Fruit fly (Drosophila melanogaster) whole organism, embryonic: ENCODE results near the gene CG46304.

ENCODE experiments used
- Ada2b ChIP-seq: fragments of 200-800 bp; sonication (Bioruptor generic); IDR thresholded peaks from 2 replicates; pipeline ENCODE4 v1.3.6; 2022; ENCODE audit warnings: missing biosample characterization, missing genetic modification characterization
- Aef1 ChIP-seq: fragments of 200-800 bp; sonication (Bioruptor generic); IDR thresholded peaks from 3 replicates; pipeline ENCODE4 v1.3.6; 2022; ENCODE audit warnings: missing biosample characterization, missing genetic modification characterization
- B-H2 ChIP-seq: fragments of 200-800 bp; sonication (Bioruptor generic); optimal IDR thresholded peaks from 2 replicates; lab custom pipeline; 2018; ENCODE audit warnings: missing biosample characterization, mild to moderate bottlenecking, missing genetic modification characterization
- CG10147 ChIP-seq: fragments of 200-800 bp; sonication (Bioruptor generic); optimal IDR thresholded peaks from 2 replicates; lab custom pipeline; 2019; ENCODE audit warnings: missing biosample characterization, mild to moderate bottlenecking, missing genetic modification characterization, moderate library complexity
- CG1024 ChIP-seq: fragments of 200-800 bp; sonication (Bioruptor generic); IDR thresholded peaks from 2 replicates; pipeline ENCODE4 v1.3.6; 2022; ENCODE audit warnings: missing biosample characterization, missing genetic modification characterization
- CG15479 ChIP-seq: fragments of 200-800 bp; sonication (Bioruptor generic); optimal IDR thresholded peaks from 3 replicates; lab custom pipeline; 2019; ENCODE audit warnings: missing biosample characterization, mild to moderate bottlenecking, missing genetic modification characterization, moderate library complexity
- CG1602 ChIP-seq: fragments of 200-800 bp; sonication (Bioruptor generic); optimal IDR thresholded peaks from 3 replicates; lab custom pipeline; 2016; ENCODE audit warnings: missing biosample characterization, missing genetic modification characterization
- CG16813 ChIP-seq: fragments of 200-800 bp; sonication (Bioruptor generic); IDR thresholded peaks from 3 replicates; pipeline ENCODE4 v1.3.6; 2022; ENCODE audit warnings: missing biosample characterization, missing genetic modification characterization; ENCODE audit not compliant: partially characterized antibody
- CG17912 ChIP-seq: fragments of 200-800 bp; sonication (Bioruptor generic); optimal IDR thresholded peaks from 2 replicates; lab custom pipeline; 2018; ENCODE audit warnings: missing biosample characterization, mild to moderate bottlenecking, missing genetic modification characterization
- CG5245 ChIP-seq: fragments of 200-800 bp; sonication (Bioruptor generic); optimal IDR thresholded peaks from 3 replicates; lab custom pipeline; 2016; ENCODE audit warnings: missing biosample characterization, missing genetic modification characterization
- CG6654 ChIP-seq: fragments of 200-800 bp; sonication (Bioruptor generic); optimal IDR thresholded peaks from 2 replicates; lab custom pipeline; 2017; ENCODE audit warnings: missing biosample characterization, mild to moderate bottlenecking, missing genetic modification characterization
- CG6765 ChIP-seq: fragments of 200-800 bp; sonication (Bioruptor generic); optimal IDR thresholded peaks from 3 replicates; lab custom pipeline; 2017; ENCODE audit warnings: missing biosample characterization, mild to moderate bottlenecking, missing genetic modification characterization
- CG7271 ChIP-seq: fragments of 200-800 bp; sonication (Bioruptor generic); optimal IDR thresholded peaks from 2 replicates; lab custom pipeline; 2018; ENCODE audit warnings: missing biosample characterization, mild to moderate bottlenecking, missing genetic modification characterization, moderate library complexity
- CG7556 ChIP-seq: fragments of 200-800 bp; sonication (Bioruptor generic); optimal IDR thresholded peaks from 2 replicates; lab custom pipeline; 2017; ENCODE audit warnings: missing biosample characterization, mild to moderate bottlenecking, missing genetic modification characterization
- CG7963 ChIP-seq: fragments of 200-800 bp; sonication (Bioruptor generic); IDR thresholded peaks from 3 replicates; pipeline ENCODE4 v1.3.6; 2022; ENCODE audit warnings: missing biosample characterization, missing genetic modification characterization; ENCODE audit not compliant: partially characterized antibody
- CG8089 ChIP-seq: fragments of 200-800 bp; sonication (Bioruptor generic); optimal IDR thresholded peaks from 3 replicates; lab custom pipeline; 2016; ENCODE audit warnings: missing biosample characterization, missing genetic modification characterization
- CG8944 ChIP-seq: fragments of 200-800 bp; sonication (Bioruptor generic); optimal IDR thresholded peaks from 3 replicates; lab custom pipeline; 2016; ENCODE audit warnings: missing biosample characterization, missing genetic modification characterization
- CG9215 ChIP-seq: fragments of 200-800 bp; sonication (Bioruptor generic); IDR thresholded peaks from 2 replicates; pipeline ENCODE4 v1.3.6; 2022; ENCODE audit warnings: missing biosample characterization, missing genetic modification characterization
- CG9932 ChIP-seq: fragments of 200-800 bp; sonication (Bioruptor generic); IDR thresholded peaks from 2 replicates; pipeline ENCODE4 v1.3.6; 2022; ENCODE audit warnings: missing biosample characterization, missing genetic modification characterization
- CkIIα-i1 ChIP-seq: fragments of 200-800 bp; sonication (Bioruptor generic); IDR thresholded peaks from 2 replicates; pipeline ENCODE4 v1.3.6; 2022; ENCODE audit warnings: missing biosample characterization, missing genetic modification characterization
- Ets65A ChIP-seq: fragments of 200-800 bp; sonication (Bioruptor generic); peaks from one replicate; lab custom pipeline; 2016; ENCODE audit warnings: missing biosample characterization, missing genetic modification characterization
- Hmx ChIP-seq: fragments of 200-800 bp; sonication (Bioruptor generic); optimal IDR thresholded peaks from 2 replicates; lab custom pipeline; 2016; ENCODE audit warnings: missing biosample characterization, missing genetic modification characterization
- Lhr ChIP-seq: fragments of 200-800 bp; sonication (Bioruptor generic); optimal IDR thresholded peaks from 3 replicates; lab custom pipeline; 2017; ENCODE audit warnings: mild to moderate bottlenecking, missing biosample characterization, missing genetic modification reagents, missing genetic modification characterization
- MTF-1 ChIP-seq: fragments of 200-800 bp; sonication (Bioruptor generic); optimal IDR thresholded peaks from 2 replicates; lab custom pipeline; 2018; ENCODE audit warnings: missing biosample characterization, mild to moderate bottlenecking, missing genetic modification characterization, borderline replicate concordance
- Max ChIP-seq: fragments of 200-800 bp; sonication (Bioruptor generic); optimal IDR thresholded peaks from 2 replicates; lab custom pipeline; 2016; ENCODE audit warnings: missing biosample characterization, mild to moderate bottlenecking, missing genetic modification characterization
- Mes4 ChIP-seq: fragments of 200-800 bp; sonication (Bioruptor generic); optimal IDR thresholded peaks from 2 replicates; lab custom pipeline; 2016; ENCODE audit warnings: missing biosample characterization, missing genetic modification characterization
- Nf-YA ChIP-seq: fragments of 200-800 bp; sonication (Bioruptor generic); IDR thresholded peaks from 2 replicates; pipeline ENCODE4 v1.3.6; 2022; ENCODE audit warnings: missing biosample characterization, missing genetic modification characterization
- Sox100B ChIP-seq: fragments of 200-800 bp; sonication (Bioruptor generic); optimal IDR thresholded peaks from 3 replicates; lab custom pipeline; 2018; ENCODE audit warnings: missing biosample characterization, mild to moderate bottlenecking, missing genetic modification characterization
- az2 ChIP-seq: fragments of 200-800 bp; sonication (Bioruptor generic); optimal IDR thresholded peaks from 3 replicates; lab custom pipeline; 2016; ENCODE audit warnings: missing biosample characterization, missing genetic modification characterization
- en ChIP-seq: fragments of 200-800 bp; sonication (Bioruptor generic); optimal IDR thresholded peaks from 2 replicates; lab custom pipeline; 2016; ENCODE audit warnings: missing biosample characterization, missing genetic modification characterization
- eyg ChIP-seq: fragments of 200-800 bp; sonication (Bioruptor generic); optimal IDR thresholded peaks from 3 replicates; lab custom pipeline; 2016; ENCODE audit warnings: missing biosample characterization, missing genetic modification characterization
- gsb-n ChIP-seq: fragments of 200-800 bp; sonication (Bioruptor generic); optimal IDR thresholded peaks from 3 replicates; lab custom pipeline; 2018; ENCODE audit warnings: missing biosample characterization, mild to moderate bottlenecking, missing genetic modification characterization
- her ChIP-seq: fragments of 200-800 bp; sonication (Bioruptor generic); optimal IDR thresholded peaks from 2 replicates; lab custom pipeline; 2016; ENCODE audit warnings: missing biosample characterization, missing genetic modification characterization
- kah ChIP-seq: fragments of 200-800 bp; sonication (Bioruptor generic); optimal IDR thresholded peaks from 2 replicates; lab custom pipeline; 2018; ENCODE audit warnings: missing biosample characterization, mild to moderate bottlenecking, missing genetic modification characterization
- luna ChIP-seq: fragments of 200-800 bp; sonication (Bioruptor generic); optimal IDR thresholded peaks from 2 replicates; lab custom pipeline; 2016; ENCODE audit warnings: missing biosample characterization, missing genetic modification characterization
- phol ChIP-seq: fragments of 200-800 bp; sonication (Bioruptor generic); optimal IDR thresholded peaks from 3 replicates; lab custom pipeline; 2018; ENCODE audit warnings: missing biosample characterization, mild to moderate bottlenecking, missing genetic modification characterization, moderate library complexity
- prd ChIP-seq, 3 experiments: fragments of >200 bp in 2 of 3; fragments of 200-800 bp in 1 of 3; sonication (Bioruptor generic) in 1 of 3; optimal IDR thresholded peaks in 2 of 3; IDR thresholded peaks in 1 of 3; 2 replicates in 2 of 3; 3 replicates in 1 of 3; pipeline versions ENCODE4 v1.3.6 to Lab custom; 2017 to 2022; ENCODE audit warnings: missing biosample characterization in 1 of 3, missing genetic modification characterization in 1 of 3
- pum ChIP-seq: fragments of 200-800 bp; sonication (Bioruptor generic); optimal IDR thresholded peaks from 2 replicates; lab custom pipeline; 2016; ENCODE audit warnings: missing biosample characterization, missing genetic modification characterization
- slp2 ChIP-seq: fragments of 200-800 bp; sonication (Bioruptor generic); optimal IDR thresholded peaks from 2 replicates; lab custom pipeline; 2016; ENCODE audit warnings: missing biosample characterization, missing genetic modification characterization
- sr ChIP-seq: fragments of 200-800 bp; sonication (Bioruptor generic); IDR thresholded peaks from 3 replicates; pipeline ENCODE4 v1.3.6; 2022; ENCODE audit warnings: missing biosample characterization, missing genetic modification characterization
- stwl ChIP-seq: fragments of 200-800 bp; sonication (Bioruptor generic); optimal IDR thresholded peaks from 3 replicates; lab custom pipeline; 2018; ENCODE audit warnings: missing biosample characterization, mild to moderate bottlenecking, missing genetic modification characterization, moderate library complexity
- tin ChIP-seq: fragments of 200-800 bp; sonication (Bioruptor generic); optimal IDR thresholded peaks from 3 replicates; lab custom pipeline; 2016; ENCODE audit warnings: missing biosample characterization, missing genetic modification characterization
- trem ChIP-seq: fragments of 200-800 bp; optimal IDR thresholded peaks from 3 replicates; lab custom pipeline; 2019; ENCODE audit warnings: missing biosample characterization, mild to moderate bottlenecking, missing genetic modification characterization, moderate library complexity
- unpg ChIP-seq: fragments of 200-800 bp; sonication (Bioruptor generic); optimal IDR thresholded peaks from 3 replicates; lab custom pipeline; 2018; ENCODE audit warnings: missing biosample characterization, mild to moderate bottlenecking, missing genetic modification characterization, moderate library complexity

Gene CG46304

dm6 chr2L:18934588-18934987 lies 11.5 kb upstream of the CG46304 start (continued):
- TF ChIP-seq Sox100B (GFP tag; lab: Kevin White, UChicago) (peak; percentile 18), Nf-YA (0 out of 2 replicates have a peak, but pooled peaks have one; percentile 20), Hmx (no peak), slp2 (no peak), kah (GFP tag; lab: Kevin White, UChicago) (no peak), CG8089 (no peak), CG16813 (no peak), B-H2 (GFP tag; lab: Kevin White, UChicago) (no peak), pum (GFP tag; lab: Kevin White, UChicago) (no peak), Max (GFP tag; lab: Kevin White, UChicago) (no peak), CG6765 (GFP tag; lab: Kevin White, UChicago) (no peak), MTF-1 (GFP tag; lab: Kevin White, UChicago) (peak; percentile 46), Lhr (GFP tag; lab: Kevin White, UChicago) (no peak), eyg (GFP tag; lab: Kevin White, UChicago) (no peak), CG9215 (GFP tag; lab: Robert Waterston, UW) (no peak), CG7963 (GFP tag; lab: Robert Waterston, UW) (no peak), CG1602 (no peak), gsb-n (tag; lab: Kevin White, UChicago) (peak; percentile 40), luna (GFP tag; lab: Kevin White, UChicago) (no peak), tin (GFP tag; lab: Kevin White, UChicago) (no peak), trem (tag; lab: Kevin White, UChicago) (peak; percentile 6), Mes4 (no peak), prd (optimal IDR thresholded peaks at IDR 0.05; lab: Kevin White, UChicago) (no peak), prd (GFP tag; IDR thresholded peaks at IDR 0.05; lab: Robert Waterston, UW) (peak; percentile 17; the same call in 1 of the 3 replicates), CG1024 (GFP tag; lab: Robert Waterston, UW) (no peak), CG17912 (GFP tag; lab: Kevin White, UChicago) (no peak), CG5245 (GFP tag; lab: Kevin White, UChicago) (no peak), her (GFP tag; lab: Kevin White, UChicago) (no peak), CG15479 (GFP tag; lab: Kevin White, UChicago) (peak; percentile 22), CG10147 (GFP tag; lab: Kevin White, UChicago) (no peak), phol (tag; lab: Kevin White, UChicago) (peak; percentile 84), Aef1 (GFP tag; lab: Robert Waterston, UW) (no peak), stwl (peak; percentile 10), Ada2b (GFP tag; lab: Robert Waterston, UW) (no peak), CG9932 (GFP tag; lab: Robert Waterston, UW) (no peak), en (GFP tag; lab: Kevin White, UChicago) (no peak), sr (GFP tag; lab: Robert Waterston, UW) (no peak), CG8944 (GFP tag; lab: Kevin White, UChicago) (no peak), CG7556 (GFP tag; lab: Kevin White, UChicago) (no peak), CkIIα-i1 (GFP tag; lab: Robert Waterston, UW) (no peak), unpg (GFP tag; lab: Kevin White, UChicago) (no peak), az2 (no peak), CG6654 (no peak), Ets65A (GFP tag; lab: Kevin White, UChicago) (no peak), CG7271 (tag; lab: Kevin White, UChicago) (peak; percentile 82)
